Worm (Caenorhabditis elegans): ENCODE results near the gene fbxl-2.

fbxl-2 gene

DNA sequence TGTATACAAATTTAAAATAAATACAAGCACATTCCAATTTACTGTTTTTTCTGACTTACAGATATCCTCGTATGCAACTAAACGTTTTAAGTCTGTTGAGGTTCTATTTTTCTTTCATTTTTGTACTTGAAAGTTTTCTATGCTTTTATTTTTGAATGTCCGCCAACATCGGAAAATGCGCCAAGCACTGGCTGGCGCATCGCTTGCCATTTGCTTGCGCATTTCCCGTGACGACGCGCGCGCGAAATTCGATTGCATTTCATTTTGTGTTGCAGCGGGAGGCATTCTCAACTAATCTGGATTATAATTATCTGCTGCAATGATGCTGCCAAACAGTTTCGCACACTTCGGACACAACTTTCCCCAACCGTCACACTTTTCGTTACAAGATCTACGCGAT is at the start of gene fbxl-2 (continued):
- peak; percentile 7 for TF ChIP-seq ztf-3 (GFP tag; optimal IDR thresholded peaks at IDR 0.05)
- TF ChIP-seq lin-26 (GFP tag; IDR thresholded peaks at IDR 0.05) = peak; percentile 78
- TF ChIP-seq chd-7 (tag; optimal IDR thresholded peaks at IDR 0.05) = peak; percentile 71
- peak; percentile 92 for TF ChIP-seq rcor-1 (GFP tag; IDR thresholded peaks at IDR 0.05)
- 0 out of 2 replicates have a peak, but pooled peaks have one; percentile 82 for TF ChIP-seq F37B4.10 (GFP tag; IDR thresholded peaks at IDR 0.05)
- TF ChIP-seq ceh-40 (GFP tag; IDR thresholded peaks at IDR 0.05) = no peak
- TF ChIP-seq nhr-80 (tag; optimal IDR thresholded peaks at IDR 0.05) = peak; percentile 79
- TF ChIP-seq cebp-2 (GFP tag; IDR thresholded peaks at IDR 0.05) = peak; percentile 71; the same call in 1 of the 2 replicates
- TF ChIP-seq pha-4 (tag; optimal IDR thresholded peaks at IDR 0.05) = peak; percentile 85
- peak; percentile 10 for TF ChIP-seq fkh-3 (tag; optimal IDR thresholded peaks at IDR 0.05)
- TF ChIP-seq madf-10 (tag; optimal IDR thresholded peaks at IDR 0.05) = peak; percentile 65
- no peak for TF ChIP-seq dpff-1 (tag; optimal IDR thresholded peaks at IDR 0.05)
- TF ChIP-seq repo-1 (tag; optimal IDR thresholded peaks at IDR 0.05) = peak; percentile 91
- TF ChIP-seq hmg-1.2 (GFP tag; IDR thresholded peaks at IDR 0.05) = peak; percentile 82
- TF ChIP-seq madf-8 (GFP tag; conservative IDR thresholded peaks at IDR 0.05) = peak; percentile 84
- TF ChIP-seq sea-2 (GFP tag; IDR thresholded peaks at IDR 0.05) = no peak
- no peak for TF ChIP-seq ceh-58 (GFP tag; IDR thresholded peaks at IDR 0.05)
- peak; percentile 99 for TF ChIP-seq ztf-18 (tag; optimal IDR thresholded peaks at IDR 0.05)
- 0 out of 2 replicates have a peak, but pooled peaks have one; percentile 73 for TF ChIP-seq egl-18 (GFP tag; IDR thresholded peaks at IDR 0.05)
- peak; percentile 95 for TF ChIP-seq B0336.3 (GFP tag; IDR thresholded peaks at IDR 0.05)
- peak; percentile 86 for TF ChIP-seq ceh-91 (GFP tag; IDR thresholded peaks at IDR 0.05)
- TF ChIP-seq ceh-27 (GFP tag; optimal IDR thresholded peaks at IDR 0.05) = peak; percentile 93
- TF ChIP-seq cebp-1 (GFP tag; IDR thresholded peaks at IDR 0.05) = peak; percentile 80
- TF ChIP-seq cebp-1 (tag; optimal IDR thresholded peaks at IDR 0.05) = peak; percentile 92
- TF ChIP-seq hlh-12 (tag; optimal IDR thresholded peaks at IDR 0.05) = no peak
- TF ChIP-seq ZK185.1 (tag; optimal IDR thresholded peaks at IDR 0.05; ENCODE audit: poor library complexity, severe bottlenecking) = peak; percentile 92
- TF ChIP-seq aptf-3 (GFP tag; IDR thresholded peaks at IDR 0.05) = 0 out of 2 replicates have a peak, but pooled peaks have one; percentile 49
- peak; percentile 87; the same call in 1 of the 2 replicates for TF ChIP-seq ztf-28 (GFP tag; IDR thresholded peaks at IDR 0.05)
- peak; percentile 59 for TF ChIP-seq F22D6.2 (tag; optimal IDR thresholded peaks at IDR 0.05)
- TF ChIP-seq tlf-1 (GFP tag; optimal IDR thresholded peaks at IDR 0.05) = peak; percentile 96
- TF ChIP-seq K11D2.4 (GFP tag; IDR thresholded peaks at IDR 0.05) = peak; percentile 91
- TF ChIP-seq sdz-38 (tag; optimal IDR thresholded peaks at IDR 0.05) = no peak
- TF ChIP-seq sptf-2 (GFP tag; optimal IDR thresholded peaks at IDR 0.05) = no peak
- peak; percentile 80 for TF ChIP-seq attf-3 (GFP tag; conservative IDR thresholded peaks at IDR 0.05)
- TF ChIP-seq mel-28 (tag; optimal IDR thresholded peaks at IDR 0.05; ENCODE audit: borderline replicate concordance) = no peak
- peak; percentile 54 to 83 for TF ChIP-seq let-607 (tag; optimal IDR thresholded peaks at IDR 0.05)
- peak; percentile 93 for TF ChIP-seq madf-6 (GFP tag; IDR thresholded peaks at IDR 0.05)
- TF ChIP-seq B0019.2 (GFP tag; conservative IDR thresholded peaks at IDR 0.05) = peak; percentile 59; the same call in 1 of the 2 replicates
- no peak for TF ChIP-seq nfya-1 (tag; optimal IDR thresholded peaks at IDR 0.05; ENCODE audit: borderline replicate concordance, insufficient read depth)
- peak; percentile 90 for TF ChIP-seq C17E4.6 (GFP tag; IDR thresholded peaks at IDR 0.05)
- peak; percentile 59 for TF ChIP-seq F52B5.7 (tag; optimal IDR thresholded peaks at IDR 0.05)
- peak; percentile 79 for TF ChIP-seq xnd-1 (tag; optimal IDR thresholded peaks at IDR 0.05)
- TF ChIP-seq Y53F4B.3 (GFP tag; IDR thresholded peaks at IDR 0.05) = no peak
- TF ChIP-seq zfh-2 (GFP tag; conservative IDR thresholded peaks at IDR 0.05) = peak; percentile 92
- peak; percentile 89 for TF ChIP-seq D2030.7 (GFP tag; IDR thresholded peaks at IDR 0.05)
- TF ChIP-seq lsy-27 (tag; optimal IDR thresholded peaks at IDR 0.05; ENCODE audit: borderline replicate concordance, insufficient read depth) = no peak
- peak; percentile 63 for TF ChIP-seq egrh-3 (GFP tag; IDR thresholded peaks at IDR 0.05)
- TF ChIP-seq nfya-2 (GFP tag; IDR thresholded peaks at IDR 0.05) = 0 out of 2 replicates have a peak, but pooled peaks have one; percentile 65
- TF ChIP-seq F49E8.2 (tag; optimal IDR thresholded peaks at IDR 0.05; ENCODE audit: insufficient read depth) = peak; percentile 64
